Fruit fly (Drosophila melanogaster) whole organism, wandering third instar larva: ENCODE results near the gene RpS21.

Experiments
- Abd-B ChIP-seq: fragments of >200 bp; optimal IDR thresholded peaks from 2 replicates; lab custom pipeline; 2017; ENCODE audit warnings: missing biosample characterization, missing genetic modification characterization
- CG32264 ChIP-seq: fragments of 200-800 bp; sonication (Bioruptor generic); optimal IDR thresholded peaks from 2 replicates; lab custom pipeline; 2016; ENCODE audit warnings: missing biosample characterization, missing genetic modification characterization
- CG9705 ChIP-seq: fragments of 200-800 bp; sonication (Bioruptor generic); optimal IDR thresholded peaks from 2 replicates; lab custom pipeline; 2018; ENCODE audit warnings: missing biosample characterization, mild to moderate bottlenecking, missing genetic modification characterization
- CrebA ChIP-seq: fragments of 200-800 bp; sonication (Bioruptor generic); optimal IDR thresholded peaks from 2 replicates; lab custom pipeline; 2016; ENCODE audit warnings: missing biosample characterization, mild to moderate bottlenecking, missing genetic modification characterization, borderline replicate concordance
- Dfd ChIP-seq: fragments of >200 bp; optimal IDR thresholded peaks from 2 replicates; lab custom pipeline; 2017; ENCODE audit warnings: missing biosample characterization, missing genetic modification characterization
- Dif ChIP-seq: fragments of 200-275, 200-300 bp; sonication (Bioruptor generic); optimal IDR thresholded peaks from 2 replicates; lab custom pipeline; 2018; ENCODE audit warnings: missing biosample characterization, missing genetic modification characterization; ENCODE audit not compliant: partially characterized antibody
- GATAd ChIP-seq: sonication (Bioruptor generic); optimal IDR thresholded peaks from 2 replicates; lab custom pipeline; 2016; ENCODE audit warnings: missing biosample characterization, missing genetic modification characterization
- HLH106 ChIP-seq: fragments of 200-800 bp; optimal IDR thresholded peaks from 3 replicates; lab custom pipeline; 2019; ENCODE audit warnings: missing biosample characterization, mild to moderate bottlenecking, missing genetic modification characterization, moderate library complexity
- Hnf4 ChIP-seq: fragments of 200-800 bp; sonication (Bioruptor generic); optimal IDR thresholded peaks from 2 replicates; lab custom pipeline; 2016; ENCODE audit warnings: missing biosample characterization, mild to moderate bottlenecking, missing genetic modification characterization
- Hr78 ChIP-seq: fragments of >200 bp; optimal IDR thresholded peaks from 2 replicates; lab custom pipeline; 2017; ENCODE audit warnings: missing biosample characterization, missing genetic modification characterization
- Hr83 ChIP-seq: fragments of 200-300 bp; sonication (Bioruptor generic); optimal IDR thresholded peaks from 2 replicates; lab custom pipeline; 2016; ENCODE audit warnings: missing biosample characterization, mild to moderate bottlenecking, missing genetic modification characterization, moderate library complexity; ENCODE audit not compliant: poor library complexity, severe bottlenecking
- Jra ChIP-seq: sonication (Bioruptor generic); optimal IDR thresholded peaks from 2 replicates; lab custom pipeline; 2016; ENCODE audit warnings: missing biosample characterization, missing genetic modification characterization
- Mio ChIP-seq: sonication (Bioruptor generic); optimal IDR thresholded peaks from 2 replicates; lab custom pipeline; 2016; ENCODE audit warnings: missing biosample characterization, missing genetic modification characterization
- Myc ChIP-seq: fragments of >200 bp; optimal IDR thresholded peaks from 2 replicates; lab custom pipeline; 2017
- Rel ChIP-seq, 2 experiments: fragments of 200-800 bp; sonication (Bioruptor generic) in 1 of 2; optimal IDR thresholded peaks; 2 replicates in 1 of 2; 3 replicates in 1 of 2; lab custom pipeline; 2016 to 2019; ENCODE audit warnings: mild to moderate bottlenecking in 2 of 2, missing biosample characterization in 2 of 2, missing genetic modification characterization in 2 of 2, moderate library complexity in 1 of 2
- Vsx2 ChIP-seq: fragments of 200-300, 225-300 bp; sonication (Bioruptor generic); optimal IDR thresholded peaks from 2 replicates; lab custom pipeline; 2018; ENCODE audit warnings: missing biosample characterization, missing genetic modification characterization; ENCODE audit not compliant: partially characterized antibody
- dl ChIP-seq, 2 experiments: fragments of 175-275, 200-275 bp in 1 of 2; fragments of 200-275 bp in 1 of 2; sonication (Bioruptor generic); optimal IDR thresholded peaks; lab custom pipeline; 2018; ENCODE audit warnings: mild to moderate bottlenecking in 2 of 2, missing biosample characterization in 2 of 2, missing genetic modification characterization in 2 of 2, moderate library complexity in 2 of 2; ENCODE audit not compliant: partially characterized antibody in 2 of 2, insufficient read depth in 1 of 2
- dmrt93B ChIP-seq: fragments of 200-800 bp; sonication (Bioruptor generic); optimal IDR thresholded peaks from 2 replicates; lab custom pipeline; 2018; ENCODE audit warnings: missing biosample characterization, mild to moderate bottlenecking, missing genetic modification characterization
- dsf ChIP-seq: sonication (Bioruptor generic); optimal IDR thresholded peaks from 2 replicates; lab custom pipeline; 2016; ENCODE audit warnings: missing biosample characterization, missing genetic modification characterization, borderline replicate concordance
- ey ChIP-seq: fragments of 200-800 bp; sonication (Bioruptor generic); optimal IDR thresholded peaks from 2 replicates; lab custom pipeline; 2016; ENCODE audit warnings: missing biosample characterization, missing genetic modification characterization
- foxo ChIP-seq, 2 experiments: fragments of 200-800 bp; sonication (Bioruptor generic); optimal IDR thresholded peaks; 2 replicates in 1 of 2; 3 replicates in 1 of 2; lab custom pipeline; 2016 to 2017; ENCODE audit warnings: missing biosample characterization in 2 of 2, missing genetic modification characterization in 2 of 2
- fru ChIP-seq: fragments of 200-800 bp; sonication (Bioruptor generic); optimal IDR thresholded peaks from 3 replicates; lab custom pipeline; 2016; ENCODE audit warnings: missing biosample characterization, mild to moderate bottlenecking, missing genetic modification characterization
- h ChIP-seq: fragments of 200-800 bp; sonication (Bioruptor generic); optimal IDR thresholded peaks from 3 replicates; lab custom pipeline; 2016; ENCODE audit warnings: missing biosample characterization, mild to moderate bottlenecking, missing genetic modification characterization
- pan ChIP-seq: fragments of >200 bp; optimal IDR thresholded peaks from 2 replicates; lab custom pipeline; 2017
- rgr ChIP-seq: fragments of 200-800 bp; sonication (Bioruptor generic); optimal IDR thresholded peaks from 3 replicates; lab custom pipeline; 2016; ENCODE audit warnings: missing biosample characterization, mild to moderate bottlenecking, missing genetic modification characterization
- sage ChIP-seq: fragments of 200-800 bp; sonication (Bioruptor generic); optimal IDR thresholded peaks from 2 replicates; lab custom pipeline; 2016; ENCODE audit warnings: missing biosample characterization, mild to moderate bottlenecking, missing genetic modification characterization
- sv ChIP-seq: fragments of 200-800 bp; sonication (Bioruptor generic); optimal IDR thresholded peaks from 3 replicates; lab custom pipeline; 2016; ENCODE audit warnings: missing biosample characterization, missing genetic modification characterization
- usp ChIP-seq: fragments of >200 bp; optimal IDR thresholded peaks from 2 replicates; lab custom pipeline; 2017; ENCODE audit warnings: missing biosample characterization, missing genetic modification characterization

The RpS21 gene

DNA sequence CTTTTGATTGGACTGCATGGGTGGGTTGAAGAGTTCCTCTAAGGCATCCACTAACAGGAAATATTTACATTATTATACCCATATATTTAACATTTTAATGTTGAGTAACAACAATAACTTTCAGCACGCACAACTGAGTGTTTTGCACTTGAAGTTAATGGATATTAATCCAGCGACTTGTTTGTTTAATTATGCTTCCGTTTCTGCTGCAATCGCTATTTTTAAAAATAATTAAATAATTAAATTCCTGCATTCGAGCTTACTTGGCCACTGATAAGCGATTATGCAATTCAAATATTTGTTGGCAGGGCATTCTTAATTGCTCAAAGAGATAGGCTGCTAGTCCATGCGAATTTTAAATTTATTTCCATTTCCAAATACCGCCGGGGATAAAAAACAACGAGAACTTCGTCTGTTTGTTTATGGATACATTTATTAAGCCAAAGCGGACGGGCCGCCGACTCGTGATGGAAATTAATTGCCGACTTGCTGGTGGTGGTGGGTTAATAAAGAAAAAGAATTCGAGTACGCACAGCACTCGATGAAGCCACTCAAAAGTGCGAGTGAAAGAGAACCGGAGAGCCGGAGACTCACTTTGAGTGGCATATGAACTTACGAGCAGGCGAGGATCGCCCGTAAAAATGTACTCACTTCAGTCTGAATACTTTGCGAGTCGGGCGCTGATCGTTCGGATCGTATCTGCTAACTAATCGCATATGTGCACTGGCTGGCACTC lies 6.2 kb downstream of the RpS21 start:
- TF ChIP-seq dl (GFP tag; optimal IDR thresholded peaks at IDR 0.05; lab: Kevin White, UChicago; ENCODE audit: insufficient read depth in 1 of 2, partially characterized antibody in 2 of 2): peak; percentile 47 to 53
- TF ChIP-seq rgr (GFP tag; lab: Kevin White, UChicago): peak; percentile 8
- TF ChIP-seq sv: no peak
- peak in 1 of 2 experiments; percentile 2 for TF ChIP-seq foxo (GFP tag; optimal IDR thresholded peaks at IDR 0.05; lab: Kevin White, UChicago)
- no peak for TF ChIP-seq dsf (GFP tag; lab: Kevin White, UChicago)
- no peak for TF ChIP-seq CG9705 (GFP tag; lab: Kevin White, UChicago)
- peak; percentile 1 for TF ChIP-seq h
- peak; percentile 76 for TF ChIP-seq Dif (GFP tag; lab: Kevin White, UChicago)
- TF ChIP-seq fru (GFP tag; lab: Kevin White, UChicago): peak; percentile 25
- TF ChIP-seq Hr78 (GFP tag; lab: Kevin White, UChicago): no peak
- TF ChIP-seq, all 38 proteins: peak for 6

DNA sequence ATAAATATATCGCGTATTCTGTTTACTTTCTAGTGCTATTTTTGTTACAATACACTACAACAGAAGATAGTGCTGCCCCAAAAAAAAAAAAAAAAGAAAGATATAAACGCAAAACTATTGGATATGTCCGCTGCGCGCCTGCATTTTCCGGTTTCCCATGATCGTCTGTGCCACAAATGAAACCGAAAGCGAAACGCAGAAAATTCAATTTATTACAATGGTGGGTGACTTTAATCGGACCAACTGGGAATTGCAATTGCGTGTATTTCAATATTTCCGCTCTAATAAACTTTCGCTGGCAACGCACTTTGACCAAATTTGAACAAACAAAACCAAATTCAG lies 6.7 kb downstream of the RpS21 start:
- TF ChIP-seq sv (no peak), foxo (GFP tag; optimal IDR thresholded peaks at IDR 0.05; lab: Kevin White, UChicago) (no peak), Mio (GFP tag; lab: Kevin White, UChicago) (no peak), Dif (GFP tag; lab: Kevin White, UChicago) (no peak)

DNA sequence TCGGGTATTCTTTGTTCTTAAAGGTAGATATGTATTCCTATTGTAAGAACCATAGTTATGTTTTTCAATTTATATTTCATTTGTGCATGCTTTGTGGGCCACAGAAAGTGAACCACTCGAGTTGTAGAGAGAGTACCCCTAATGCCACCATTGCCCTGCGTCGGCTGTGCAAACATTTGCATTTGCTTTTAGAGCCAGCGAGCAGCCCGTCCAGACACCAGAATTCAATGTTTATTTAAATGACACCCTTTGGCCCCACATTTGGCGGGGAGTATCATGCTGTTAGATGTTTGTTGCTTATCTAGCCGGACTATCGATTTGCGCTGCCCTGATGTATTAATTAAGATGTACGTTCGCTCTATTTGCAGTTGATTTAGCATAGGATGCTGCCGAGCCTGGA lies 8.7 kb downstream of the RpS21 start:
- TF ChIP-seq rgr (GFP tag; lab: Kevin White, UChicago): peak; percentile 34
- no peak for TF ChIP-seq HLH106 (tag; lab: Kevin White, UChicago)
- peak; percentile 18 for TF ChIP-seq h
- TF ChIP-seq Hr83 (GFP tag; lab: Kevin White, UChicago): peak; percentile 52
- TF ChIP-seq, all 38 proteins: peak for 3

DNA sequence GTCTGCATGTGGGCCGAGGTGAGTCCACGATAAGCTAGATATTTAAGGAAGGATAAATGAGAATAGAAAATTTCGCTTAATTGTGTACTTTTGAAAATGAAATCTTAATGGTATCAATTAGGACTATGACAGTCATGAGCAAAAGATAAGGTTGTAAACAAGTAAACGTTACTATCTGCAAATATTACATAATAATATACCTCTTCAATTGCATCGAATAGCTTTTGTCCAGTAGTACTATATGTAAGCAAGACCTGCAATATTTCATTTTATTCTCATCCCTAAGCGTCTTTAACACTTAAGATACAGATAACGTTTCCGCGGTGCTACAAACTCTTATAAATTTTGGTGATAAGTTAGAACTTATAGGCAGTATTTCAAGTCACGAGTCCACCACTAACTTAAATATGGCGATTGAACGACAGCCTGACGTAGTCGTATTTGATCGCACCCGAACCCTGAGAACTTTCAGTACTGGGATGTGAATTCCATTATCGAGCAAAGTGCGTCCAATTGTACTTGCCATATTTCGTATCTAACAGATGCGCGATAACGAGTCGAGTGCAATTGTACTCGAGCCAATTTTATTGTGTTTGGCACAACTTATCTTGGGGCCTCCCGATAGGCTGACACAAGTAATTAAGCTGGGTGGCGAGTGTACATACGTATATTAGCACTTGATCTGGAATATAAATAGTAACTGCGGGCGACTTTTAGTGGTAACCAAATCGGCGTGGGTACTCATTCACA lies 9.9 kb downstream of the RpS21 start:
- TF ChIP-seq ey (GFP tag; lab: Kevin White, UChicago) (no peak), Hnf4 (peak; percentile 12), dmrt93B (no peak), usp (GFP tag; lab: Kevin White, UChicago) (no peak), Rel (GFP tag; optimal IDR thresholded peaks at IDR 0.05; lab: Kevin White, UChicago) (no peak), Rel (tag; optimal IDR thresholded peaks at IDR 0.05; lab: Kevin White, UChicago) (peak; percentile 51)

DNA sequence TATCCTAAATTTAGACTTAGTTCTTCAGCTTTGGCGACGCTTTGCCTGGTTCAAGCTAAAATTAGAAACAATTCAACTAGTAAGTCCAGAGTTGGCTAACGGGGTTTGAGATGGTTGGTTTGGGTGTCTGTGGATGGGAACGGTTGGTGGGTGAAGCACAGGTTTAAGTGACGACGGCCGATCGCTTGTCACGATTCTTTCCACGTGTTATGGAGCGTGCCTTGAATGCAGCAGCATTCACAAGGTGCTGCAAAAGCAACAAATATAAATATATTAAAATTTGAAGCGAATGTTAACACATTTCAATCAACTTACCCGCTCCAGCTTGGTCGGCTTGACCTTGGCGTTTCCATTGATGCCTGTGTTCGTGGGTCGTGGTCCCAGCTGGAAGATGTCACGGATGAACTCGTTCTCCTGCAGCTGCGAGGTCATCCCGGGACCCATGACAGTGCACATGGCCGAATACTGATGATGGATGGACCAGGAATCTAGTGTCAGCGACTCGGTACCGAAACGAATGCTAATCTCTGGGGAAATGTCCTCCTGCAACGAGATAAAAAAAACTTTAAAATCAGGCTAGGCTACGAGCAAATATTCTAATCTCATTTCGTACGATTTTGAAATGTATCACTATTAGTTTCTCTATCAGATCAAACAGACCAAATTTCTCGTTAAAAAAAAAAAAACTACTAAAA lies 13.3 kb downstream of the RpS21 start, which contains the start of gene CG8813:
Gene CG8813 (plus strand): TSS at position 645 of the 695 bp plus-strand sequence.
- no peak for TF ChIP-seq Abd-B (GFP tag; lab: Kevin White, UChicago)
- no peak for TF ChIP-seq sage (GFP tag; lab: Kevin White, UChicago)
- no peak for TF ChIP-seq GATAd (GFP tag; lab: Kevin White, UChicago)
- TF ChIP-seq Dfd: no peak
- no peak for TF ChIP-seq rgr (GFP tag; lab: Kevin White, UChicago)
- TF ChIP-seq pan: no peak
- TF ChIP-seq dl (GFP tag; optimal IDR thresholded peaks at IDR 0.05; lab: Kevin White, UChicago; ENCODE audit: insufficient read depth in 1 of 2, partially characterized antibody in 2 of 2): no peak
- no peak for TF ChIP-seq Vsx2
- no peak for TF ChIP-seq CG32264
- TF ChIP-seq Mio (GFP tag; lab: Kevin White, UChicago): no peak
- TF ChIP-seq Hr83 (GFP tag; lab: Kevin White, UChicago): no peak
- TF ChIP-seq Jra (GFP tag; lab: Kevin White, UChicago): no peak
- TF ChIP-seq CrebA (GFP tag; lab: Kevin White, UChicago): no peak
- TF ChIP-seq Myc (lab: Kevin White, UChicago): no peak
